Fruit fly (Drosophila melanogaster) S2 (cell line): Measurements from ENCODE around the gene ru.
"Not testable (repeated sequence)": the region's sequence is repeated elsewhere in the genome, so short reads cannot be mapped to it uniquely, and the experiment has no call there.

ENCODE experiments used
- CG8478 ChIP-seq: fragments of >200 bp; optimal IDR thresholded peaks from 2 replicates; lab custom pipeline; 2018
- CTCF ChIP-seq, 2 experiments: fragments of >200 bp; optimal IDR thresholded peaks; 2 replicates each; lab custom pipeline; 2018

The ru gene

DNA sequence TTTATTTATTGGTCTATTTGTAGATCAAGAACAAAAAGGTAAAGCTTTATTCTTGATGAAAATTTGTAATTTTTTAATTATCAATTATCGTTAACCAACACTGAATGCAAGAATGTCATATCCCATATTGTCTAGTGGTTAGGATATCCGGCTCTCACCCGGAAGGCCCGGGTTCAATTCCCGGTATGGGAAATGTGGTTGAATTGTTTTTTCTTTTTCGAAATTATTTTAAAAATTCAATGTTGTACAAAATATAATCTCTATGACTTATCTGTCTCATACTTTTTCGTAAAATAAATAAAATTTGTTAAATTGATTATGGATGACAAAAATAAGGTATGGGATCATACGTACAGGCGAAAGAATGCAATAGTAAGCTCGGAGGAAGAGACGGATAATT lies 27.9 kb downstream of the ru start, which contains the start of gene CG32320:
Gene CG32320 (plus strand): TSS at position 301 of the 400 bp plus-strand sequence.
- TF ChIP-seq CG8478 (lab: Kevin White, UChicago); CTCF (optimal IDR thresholded peaks at IDR 0.05; lab: Kevin White, UChicago): not testable (repeated sequence)

DNA sequence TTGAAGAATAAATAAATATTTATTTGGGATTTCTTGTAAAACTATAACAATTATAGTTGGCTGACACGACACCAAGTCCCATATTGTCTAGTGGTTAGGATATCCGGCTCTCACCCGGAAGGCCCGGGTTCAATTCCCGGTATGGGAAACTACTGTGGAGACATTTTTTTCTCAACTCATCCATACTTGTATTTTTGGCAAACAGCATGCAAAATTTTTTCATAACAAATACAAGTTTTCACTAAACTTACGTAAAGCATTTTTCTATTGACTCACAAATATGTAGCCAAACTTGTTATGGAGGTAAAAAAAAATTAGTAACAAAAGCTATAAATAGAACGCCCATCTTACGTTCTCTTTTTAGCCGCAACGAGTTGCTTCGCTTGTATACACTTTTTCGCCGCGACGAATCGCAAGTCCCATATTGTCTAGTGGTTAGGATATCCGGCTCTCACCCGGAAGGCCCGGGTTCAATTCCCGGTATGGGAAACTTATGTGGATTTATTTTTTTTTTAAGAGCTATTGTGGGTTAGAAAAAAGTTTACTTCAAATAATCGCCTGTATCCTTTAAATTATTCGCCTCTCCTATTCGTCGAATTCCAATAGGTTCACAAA lies 31.0 kb downstream of the ru start:
- TF ChIP-seq CG8478 (lab: Kevin White, UChicago), result no peak

DNA sequence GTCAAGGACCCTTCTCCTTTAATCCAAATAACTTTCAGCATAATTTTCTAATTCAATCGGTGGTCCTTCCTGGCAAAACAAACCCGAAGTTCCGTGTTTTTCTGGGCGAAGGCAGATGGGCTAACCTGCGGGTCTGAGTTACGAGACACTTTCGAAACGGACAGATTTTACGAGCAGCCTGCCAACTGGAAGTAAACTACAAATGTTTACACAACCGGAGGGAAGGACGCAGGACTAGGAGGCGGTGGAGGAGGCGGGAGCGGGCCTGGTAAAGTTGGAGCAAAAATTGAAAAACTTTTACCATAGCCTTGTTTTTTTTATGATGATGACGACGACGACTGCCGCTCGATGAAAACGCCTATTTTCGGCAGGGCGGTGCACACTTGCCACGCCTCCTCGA lies 31.7 kb downstream of the ru start:
- TF ChIP-seq CTCF (optimal IDR thresholded peaks at IDR 0.05; lab: Kevin White, UChicago) (no peak), CG8478 (lab: Kevin White, UChicago) (no peak)

DNA sequence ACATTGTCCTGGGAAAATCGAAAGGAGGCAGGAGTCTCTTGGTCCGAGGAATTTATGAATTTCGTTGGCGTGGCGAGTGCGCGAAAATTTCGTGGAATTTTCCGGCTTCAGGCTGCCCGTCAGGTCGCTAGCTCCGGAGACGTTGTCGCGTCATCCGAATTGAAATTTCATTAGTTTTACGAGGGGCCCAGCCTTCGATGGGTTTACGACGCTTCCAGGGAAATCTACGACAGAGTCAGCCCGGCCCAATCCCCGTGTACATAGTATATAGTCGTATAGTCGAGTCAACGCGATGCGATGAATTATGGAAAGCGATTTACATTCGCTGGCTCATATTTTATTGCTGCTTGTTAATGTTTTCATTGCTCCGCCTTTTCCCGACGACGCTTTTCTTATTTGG lies 34.1 kb downstream of the ru start:
- TF ChIP-seq CTCF (optimal IDR thresholded peaks at IDR 0.05; lab: Kevin White, UChicago) (no peak), CG8478 (lab: Kevin White, UChicago) (no peak)

DNA sequence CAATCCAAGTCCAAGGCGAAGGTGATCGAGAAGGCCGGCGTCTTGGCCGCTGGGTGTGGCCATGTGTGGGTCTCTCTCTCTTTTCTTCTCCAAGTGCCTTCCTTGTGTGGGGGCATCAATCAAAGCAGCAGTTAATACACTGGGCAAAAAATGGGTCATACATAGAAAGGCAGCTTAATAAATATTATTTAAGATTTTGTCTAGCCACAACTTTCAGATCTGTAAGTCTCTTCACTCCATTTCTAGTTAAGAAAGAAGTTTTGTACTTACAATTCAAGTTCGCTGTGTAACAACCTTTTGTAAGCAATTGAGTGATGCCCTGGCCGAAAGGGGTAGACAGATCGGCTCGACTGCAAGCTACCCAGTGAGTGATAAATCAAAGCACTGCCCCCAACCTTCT lies 37.7 kb downstream of the ru start:
- no peak for TF ChIP-seq CG8478 (lab: Kevin White, UChicago)
- TF ChIP-seq CTCF (optimal IDR thresholded peaks at IDR 0.05; lab: Kevin White, UChicago), result no peak

DNA sequence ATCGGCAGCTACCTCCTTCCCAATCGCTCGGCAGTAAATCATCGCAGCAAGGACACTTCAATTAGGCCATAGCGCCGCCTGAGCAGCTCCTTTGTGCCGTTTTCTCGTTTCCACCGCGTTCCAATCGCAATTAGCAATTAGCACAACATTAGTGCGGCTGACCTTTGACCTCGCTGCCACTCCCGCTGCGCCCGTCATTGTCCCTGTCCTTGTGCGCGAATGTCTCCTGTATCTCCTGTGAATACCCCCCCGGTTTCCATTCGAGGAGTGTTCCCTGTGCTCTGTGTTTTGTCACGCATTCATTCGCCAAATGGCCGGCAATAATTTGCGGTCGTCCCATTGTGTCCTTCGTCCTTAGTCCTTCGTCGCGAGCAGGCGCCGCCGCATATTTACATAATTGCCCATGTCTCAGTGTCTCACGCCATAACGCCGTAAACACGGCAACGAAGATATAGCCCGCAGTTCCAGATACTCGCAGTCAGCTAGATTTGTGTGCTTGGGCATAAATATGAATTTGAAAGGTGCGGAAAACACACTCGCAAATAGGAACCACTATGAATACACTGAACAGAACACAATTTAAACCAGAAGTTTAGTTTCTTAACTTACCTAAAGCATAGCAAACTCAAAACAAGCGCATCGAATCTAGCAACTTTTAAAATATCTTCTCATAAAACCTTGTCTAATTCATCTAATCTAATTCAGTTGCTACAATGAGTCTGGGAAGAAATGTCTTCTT lies 40.1 kb downstream of the ru start, which contains the start of gene CG9168:
Gene CG9168 (plus strand): TSS at position 689 of the 739 bp plus-strand sequence.
- no peak for TF ChIP-seq CTCF (optimal IDR thresholded peaks at IDR 0.05; lab: Kevin White, UChicago)
- no peak for TF ChIP-seq CG8478 (lab: Kevin White, UChicago)

DNA sequence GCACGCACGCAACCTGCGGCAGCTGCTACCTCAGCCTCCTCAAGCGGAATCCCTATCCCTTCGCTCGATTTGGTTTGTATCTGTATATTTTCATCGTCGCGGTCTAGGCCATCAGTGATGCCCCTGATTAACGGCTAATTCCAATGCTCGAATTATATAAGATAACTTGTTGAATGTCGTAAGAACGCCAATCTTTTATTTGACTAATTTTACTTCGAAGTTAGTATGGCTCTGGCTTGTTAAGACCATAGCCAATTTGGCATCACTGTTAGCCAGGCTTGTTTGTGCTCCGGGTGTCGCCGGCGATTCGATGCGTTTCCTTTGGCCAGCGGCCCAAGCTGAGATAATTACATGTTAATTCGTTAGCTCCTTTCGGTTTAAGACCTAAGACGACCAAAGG lies 43.6 kb downstream of the ru start:
- TF ChIP-seq CG8478 (lab: Kevin White, UChicago) (no peak), CTCF (optimal IDR thresholded peaks at IDR 0.05; lab: Kevin White, UChicago) (no peak)

DNA sequence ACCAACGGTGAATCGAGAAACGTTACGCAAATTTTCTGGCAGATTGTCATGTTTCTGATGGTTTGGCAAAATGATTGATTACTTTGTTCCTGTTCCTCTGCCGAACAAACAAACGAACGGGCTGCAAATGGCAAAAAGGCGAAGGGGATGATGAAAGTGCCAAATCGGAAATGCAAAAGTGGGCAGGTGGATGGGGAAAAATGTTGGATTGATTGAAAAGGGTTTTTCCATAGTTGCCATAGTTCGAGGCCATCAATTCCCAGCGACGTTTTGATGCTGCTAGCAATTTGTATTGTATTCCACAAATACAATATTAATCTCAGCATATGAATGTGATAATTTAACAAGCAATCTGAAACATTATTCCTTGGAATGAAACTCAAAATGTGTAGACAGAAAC lies 45.5 kb downstream of the ru start, which contains the start of gene FucTD:
Gene FucTD (plus strand): TSS at position 301 of the 400 bp plus-strand sequence.
- TF ChIP-seq CG8478 (lab: Kevin White, UChicago) (no peak), CTCF (optimal IDR thresholded peaks at IDR 0.05; lab: Kevin White, UChicago) (no peak)

DNA sequence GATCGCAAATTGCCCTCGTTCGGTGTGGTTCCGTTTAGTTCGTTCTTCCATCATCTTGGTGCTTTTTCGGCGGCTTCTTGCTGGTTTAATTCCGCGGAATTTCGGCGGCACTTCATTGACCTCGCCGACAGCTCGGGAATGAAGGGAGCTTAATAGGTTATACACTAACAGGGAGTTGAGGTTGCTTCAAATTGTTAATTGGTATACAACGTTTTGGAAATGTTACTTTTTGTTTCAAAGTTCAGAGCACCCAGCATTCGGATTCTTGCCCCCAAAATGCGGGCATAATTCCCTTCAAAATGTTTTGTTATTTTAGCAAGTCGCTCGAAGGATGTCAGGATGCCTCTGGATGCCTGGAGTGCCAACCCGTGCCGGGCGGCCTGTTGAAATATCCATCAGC lies 47.5 kb downstream of the ru start:
- TF ChIP-seq CTCF (optimal IDR thresholded peaks at IDR 0.05; lab: Kevin White, UChicago), result no peak
- TF ChIP-seq CG8478 (lab: Kevin White, UChicago), result no peak

DNA sequence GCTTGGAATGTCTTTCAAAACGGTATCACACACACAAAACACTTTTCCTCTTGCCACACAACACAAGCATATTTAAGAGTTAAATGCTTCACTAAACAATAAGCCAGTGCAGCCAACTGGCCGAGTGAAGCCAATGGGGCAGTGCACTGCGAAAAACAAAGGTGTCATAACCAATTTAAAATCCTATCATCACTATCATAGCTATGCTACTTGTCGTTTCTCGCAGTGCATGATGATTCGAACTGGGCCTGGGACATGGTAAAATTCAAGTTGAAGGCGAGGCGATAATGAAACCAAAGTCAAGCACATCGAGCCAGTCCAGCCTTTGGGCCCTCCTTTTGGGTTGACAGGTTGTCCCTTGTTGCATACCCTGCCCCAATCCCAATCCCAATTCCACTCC lies 48.4 kb downstream of the ru start:
- TF ChIP-seq CTCF (optimal IDR thresholded peaks at IDR 0.05; lab: Kevin White, UChicago) (no peak), CG8478 (lab: Kevin White, UChicago) (no peak)

DNA sequence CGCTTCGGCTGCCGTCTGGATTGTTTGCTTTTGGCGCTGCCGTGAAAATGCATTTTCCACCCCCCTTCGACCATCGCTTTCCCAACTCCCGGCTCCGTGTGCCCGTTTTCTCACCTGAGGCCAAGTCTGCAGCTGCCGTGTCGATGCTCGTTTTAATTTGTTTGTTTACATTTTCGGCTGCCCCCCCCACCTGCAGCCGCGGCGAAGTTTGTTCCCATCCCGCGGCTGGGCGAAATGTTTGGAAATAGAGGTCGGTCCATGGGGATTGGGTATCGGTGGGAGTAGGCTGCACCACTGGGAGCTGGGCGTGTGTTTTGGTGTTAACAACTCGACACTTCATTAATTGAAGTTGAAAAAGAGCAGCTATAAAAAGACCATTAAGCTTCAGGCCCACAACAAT lies 49.5 kb downstream of the ru start:
- no peak for TF ChIP-seq CG8478 (lab: Kevin White, UChicago)
- no peak for TF ChIP-seq CTCF (optimal IDR thresholded peaks at IDR 0.05; lab: Kevin White, UChicago)

DNA sequence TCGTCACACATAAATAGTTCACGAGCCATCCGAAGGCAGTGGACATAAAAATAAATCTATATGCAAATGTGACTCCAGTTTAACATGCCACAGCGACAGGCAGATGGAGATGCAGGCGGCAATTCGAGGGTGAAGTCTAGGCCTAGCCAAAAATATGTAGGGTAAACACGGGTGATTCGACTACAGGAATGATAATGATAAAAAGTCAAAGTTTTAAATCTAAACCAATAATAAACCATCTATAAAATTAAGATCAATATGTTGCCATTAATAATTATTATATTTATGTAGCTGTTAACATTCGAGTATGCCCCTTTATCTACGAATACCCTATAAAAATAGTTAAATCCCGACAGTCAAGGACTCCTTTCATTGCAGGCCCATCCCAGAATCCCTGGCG lies 50.5 kb downstream of the ru start:
- no peak for TF ChIP-seq CTCF (optimal IDR thresholded peaks at IDR 0.05; lab: Kevin White, UChicago)
- TF ChIP-seq CG8478 (lab: Kevin White, UChicago), result no peak

DNA sequence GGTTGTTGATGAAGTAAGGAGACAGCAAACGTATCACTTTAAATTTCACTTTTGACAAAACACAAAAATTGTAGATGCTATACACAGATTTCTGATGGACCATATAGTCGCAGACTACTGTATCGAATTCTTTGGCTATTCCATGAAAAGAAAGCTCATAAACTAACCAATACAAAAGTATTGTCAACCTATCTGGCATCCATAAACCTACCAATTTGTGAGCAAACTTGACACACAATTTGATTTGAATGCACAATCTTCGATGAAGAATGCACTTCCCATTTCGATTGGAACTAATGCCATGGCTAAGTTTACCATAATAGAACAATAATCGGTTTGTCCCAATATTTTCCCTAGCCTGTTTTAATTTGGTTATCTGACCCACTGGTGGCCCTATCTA lies 52.9 kb downstream of the ru start, which contains the start of gene CG9173:
Gene CG9173 (minus strand): TSS at position 101 of the 400 bp plus-strand sequence.
- TF ChIP-seq CG8478 (lab: Kevin White, UChicago), result no peak
- no peak for TF ChIP-seq CTCF (optimal IDR thresholded peaks at IDR 0.05; lab: Kevin White, UChicago)

DNA sequence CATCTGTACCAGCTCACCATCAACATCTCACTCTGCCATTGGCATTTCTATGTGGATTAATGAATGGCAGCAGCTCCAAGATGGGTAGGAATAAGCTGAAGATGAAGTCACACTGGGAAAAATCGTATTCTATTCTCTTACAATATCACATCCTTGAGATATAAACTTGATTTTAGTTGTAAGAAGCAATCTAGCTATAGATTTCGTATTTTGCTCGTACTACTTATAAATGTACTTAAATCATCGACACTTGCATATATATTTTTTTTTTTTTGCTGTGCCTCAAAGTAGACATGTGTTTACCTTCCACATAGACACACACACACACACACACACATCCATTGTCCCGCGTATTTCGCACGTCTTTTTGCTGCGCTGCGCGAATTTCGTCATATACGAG lies 54.1 kb downstream of the ru start:
- TF ChIP-seq CTCF (optimal IDR thresholded peaks at IDR 0.05; lab: Kevin White, UChicago), result no peak
- no peak for TF ChIP-seq CG8478 (lab: Kevin White, UChicago)

DNA sequence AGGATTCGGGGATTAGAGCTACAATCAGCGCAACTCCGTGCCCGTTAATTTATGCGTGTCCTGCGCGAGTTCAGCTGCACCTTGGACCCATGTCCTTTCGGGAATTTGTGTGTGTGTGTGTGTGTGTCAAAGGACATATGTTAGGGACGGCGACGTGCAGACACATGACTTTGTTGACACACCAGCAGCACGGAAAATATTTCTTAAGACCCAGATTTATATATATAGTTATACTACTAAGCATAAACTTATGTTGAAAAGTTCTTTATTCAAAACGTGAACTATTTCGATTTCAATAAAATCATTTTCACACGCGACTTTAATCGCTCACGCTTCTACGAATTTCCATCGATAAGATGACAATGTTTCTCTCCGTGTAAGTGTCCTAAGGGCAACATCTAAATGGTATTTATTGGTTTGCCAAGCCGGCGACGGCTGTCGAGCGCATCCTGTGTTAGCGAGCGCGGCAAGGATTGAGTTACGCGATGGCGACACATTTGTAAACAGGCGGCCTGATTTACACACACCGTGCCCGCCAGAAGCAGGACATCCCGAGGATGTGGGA lies 61.1 kb downstream of the ru start:
- TF ChIP-seq CTCF (optimal IDR thresholded peaks at IDR 0.05; lab: Kevin White, UChicago), result no peak
- no peak for TF ChIP-seq CG8478 (lab: Kevin White, UChicago)
